Fruit fly (Drosophila melanogaster) whole organism, embryonic: ENCODE results near the gene CG14062.

Source experiments
- Bgb ChIP-seq: fragments of 200-800 bp; sonication (Bioruptor generic); IDR thresholded peaks from 2 replicates; pipeline ENCODE4 v1.3.6; 2022; ENCODE audit warnings: missing biosample characterization, missing genetic modification characterization; ENCODE audit not compliant: partially characterized antibody
- CG10147 ChIP-seq: fragments of 200-800 bp; sonication (Bioruptor generic); optimal IDR thresholded peaks from 2 replicates; lab custom pipeline; 2019; ENCODE audit warnings: missing biosample characterization, mild to moderate bottlenecking, missing genetic modification characterization, moderate library complexity
- CG10431 ChIP-seq: fragments of 200-800 bp; sonication (Bioruptor generic); optimal IDR thresholded peaks from 3 replicates; lab custom pipeline; 2018; ENCODE audit warnings: missing biosample characterization, mild to moderate bottlenecking, missing genetic modification characterization
- CG10959 ChIP-seq: fragments of 200-800 bp; sonication (Bioruptor generic); IDR thresholded peaks from 2 replicates; pipeline ENCODE4 v1.3.6; 2022; ENCODE audit warnings: missing biosample characterization, missing genetic modification characterization
- CG11247 ChIP-seq: fragments of 200-800 bp; sonication (Bioruptor generic); IDR thresholded peaks from 2 replicates; pipeline ENCODE4 v1.3.6; 2022; ENCODE audit warnings: missing biosample characterization, missing genetic modification characterization
- CG12769 ChIP-seq: fragments of 200-800 bp; sonication (Bioruptor generic); optimal IDR thresholded peaks from 2 replicates; lab custom pipeline; 2019; ENCODE audit warnings: missing biosample characterization, mild to moderate bottlenecking, missing genetic modification characterization, moderate library complexity
- CG15601 ChIP-seq: fragments of 200-800 bp; sonication (Bioruptor generic); optimal IDR thresholded peaks from 3 replicates; lab custom pipeline; 2019; ENCODE audit warnings: missing biosample characterization, mild to moderate bottlenecking, missing genetic modification characterization, moderate library complexity
- CG17612 ChIP-seq: fragments of 200-800 bp; sonication (Bioruptor generic); IDR thresholded peaks from 2 replicates; pipeline ENCODE4 v1.3.6; 2022; ENCODE audit warnings: missing biosample characterization, missing genetic modification characterization
- CG2712 ChIP-seq: fragments of 200-800 bp; optimal IDR thresholded peaks from 3 replicates; lab custom pipeline; 2019; ENCODE audit warnings: missing biosample characterization, mild to moderate bottlenecking, missing genetic modification characterization, moderate library complexity
- CG32772 ChIP-seq: fragments of 200-800 bp; sonication (Bioruptor generic); IDR thresholded peaks from 2 replicates; pipeline ENCODE4 v1.3.6; 2022; ENCODE audit warnings: missing biosample characterization, missing genetic modification characterization
- CG33213 ChIP-seq: fragments of 200-800 bp; sonication (Bioruptor generic); optimal IDR thresholded peaks from 3 replicates; lab custom pipeline; 2016; ENCODE audit warnings: missing biosample characterization, missing genetic modification characterization
- CG6689 ChIP-seq: fragments of 200-800 bp; sonication (Bioruptor generic); IDR thresholded peaks from 2 replicates; pipeline ENCODE4 v1.3.6; 2022; ENCODE audit warnings: missing biosample characterization, missing genetic modification characterization
- CG7745 ChIP-seq: fragments of 200-800 bp; sonication (Bioruptor generic); optimal IDR thresholded peaks from 2 replicates; lab custom pipeline; 2018; ENCODE audit warnings: missing biosample characterization, mild to moderate bottlenecking, missing genetic modification characterization, moderate library complexity
- CG7987 ChIP-seq: fragments of 200-800 bp; sonication (Bioruptor generic); optimal IDR thresholded peaks from 2 replicates; lab custom pipeline; 2018; ENCODE audit warnings: missing biosample characterization, mild to moderate bottlenecking, missing genetic modification characterization, moderate library complexity
- CG9437 ChIP-seq: fragments of 200-800 bp; sonication (Bioruptor generic); optimal IDR thresholded peaks from 2 replicates; lab custom pipeline; 2018; ENCODE audit warnings: missing biosample characterization, mild to moderate bottlenecking, missing genetic modification characterization
- D ChIP-seq, 2 experiments: fragments of 200-800 bp in 1 of 2; fragments of >200 bp in 1 of 2; sonication (Bioruptor generic) in 1 of 2; optimal IDR thresholded peaks; 2 replicates in 1 of 2; 3 replicates in 1 of 2; lab custom pipeline; 2017; ENCODE audit warnings: mild to moderate bottlenecking in 1 of 2, missing biosample characterization in 1 of 2, missing genetic modification characterization in 1 of 2, missing genetic modification reagents in 1 of 2
- Eip74EF ChIP-seq, 2 experiments: fragments of 200-800 bp in 1 of 2; fragments of >200 bp in 1 of 2; sonication (Bioruptor generic) in 1 of 2; optimal IDR thresholded peaks; 2 replicates each; lab custom pipeline; 2017 to 2019; ENCODE audit warnings: missing biosample characterization in 2 of 2, missing genetic modification characterization in 2 of 2, mild to moderate bottlenecking in 1 of 2, moderate library complexity in 1 of 2
- Fer2 ChIP-seq: fragments of 200-800 bp; sonication (Bioruptor generic); optimal IDR thresholded peaks from 2 replicates; lab custom pipeline; 2018; ENCODE audit warnings: missing biosample characterization, mild to moderate bottlenecking, missing genetic modification characterization, moderate library complexity
- Hr39 ChIP-seq: fragments of >200 bp; optimal IDR thresholded peaks from 2 replicates; lab custom pipeline; 2017
- Hr78 ChIP-seq, 2 experiments: fragments of 200-800 bp in 1 of 2; fragments of >200 bp in 1 of 2; sonication (Bioruptor generic) in 1 of 2; optimal IDR thresholded peaks; 2 replicates each; lab custom pipeline; 2017 to 2019; ENCODE audit warnings: missing biosample characterization in 2 of 2, missing genetic modification characterization in 2 of 2, mild to moderate bottlenecking in 1 of 2, moderate library complexity in 1 of 2
- MBD-R2 ChIP-seq: fragments of 200-800 bp; sonication (Bioruptor generic); IDR thresholded peaks from 2 replicates; pipeline ENCODE4 v1.3.6; 2022; ENCODE audit warnings: missing biosample characterization, missing genetic modification characterization
- Mrtf ChIP-seq: fragments of 200-800 bp; sonication (Bioruptor generic); IDR thresholded peaks from 3 replicates; pipeline ENCODE4 v1.3.6; 2022; ENCODE audit warnings: missing biosample characterization, missing genetic modification characterization
- Oli ChIP-seq: fragments of 200-800 bp; sonication (Bioruptor generic); optimal IDR thresholded peaks from 2 replicates; lab custom pipeline; 2018; ENCODE audit warnings: missing biosample characterization, mild to moderate bottlenecking, missing genetic modification characterization, moderate library complexity
- PHDP ChIP-seq: fragments of 200-800 bp; sonication (Bioruptor generic); optimal IDR thresholded peaks from 3 replicates; lab custom pipeline; 2018; ENCODE audit warnings: missing biosample characterization, mild to moderate bottlenecking, missing genetic modification characterization, moderate library complexity
- Ptx1 ChIP-seq: fragments of 200-800 bp; sonication (Bioruptor generic); IDR thresholded peaks from 2 replicates; pipeline ENCODE4 v1.3.6; 2022; ENCODE audit warnings: missing biosample characterization, missing genetic modification characterization
- ap ChIP-seq: fragments of 200-800 bp; sonication (Bioruptor generic); IDR thresholded peaks from 2 replicates; pipeline ENCODE4 v1.3.6; 2022; ENCODE audit warnings: missing biosample characterization, missing genetic modification characterization
- bcd ChIP-seq: fragments of 200-800 bp; sonication (Bioruptor generic); optimal IDR thresholded peaks from 2 replicates; lab custom pipeline; 2017; ENCODE audit warnings: missing biosample characterization, mild to moderate bottlenecking, missing genetic modification characterization
- croc ChIP-seq: fragments of 200-800 bp; sonication (Bioruptor generic); conservative IDR thresholded peaks from 3 replicates; pipeline ENCODE4 v1.3.6; 2022; ENCODE audit warnings: missing biosample characterization, missing genetic modification characterization
- crol ChIP-seq: fragments of 200-800 bp; sonication (Bioruptor generic); IDR thresholded peaks from 2 replicates; pipeline ENCODE4 v1.3.6; 2022; ENCODE audit warnings: missing biosample characterization, missing genetic modification characterization
- disco-r ChIP-seq: fragments of 200-800 bp; sonication (Bioruptor generic); optimal IDR thresholded peaks from 2 replicates; lab custom pipeline; 2016; ENCODE audit warnings: missing biosample characterization, missing genetic modification characterization
- en ChIP-seq: fragments of 200-800 bp; sonication (Bioruptor generic); optimal IDR thresholded peaks from 2 replicates; lab custom pipeline; 2016; ENCODE audit warnings: missing biosample characterization, missing genetic modification characterization
- ewg ChIP-seq: fragments of 200-800 bp; sonication (Bioruptor generic); optimal IDR thresholded peaks from 3 replicates; lab custom pipeline; 2017; ENCODE audit warnings: mild to moderate bottlenecking, missing biosample characterization, missing genetic modification reagents, missing genetic modification characterization
- exex ChIP-seq: fragments of 200-800 bp; sonication (Bioruptor generic); optimal IDR thresholded peaks from 4 replicates; lab custom pipeline; 2018; ENCODE audit warnings: missing biosample characterization, mild to moderate bottlenecking, missing genetic modification characterization, moderate library complexity
- fd64A ChIP-seq: fragments of 200-800 bp; sonication (Bioruptor generic); optimal IDR thresholded peaks from 3 replicates; lab custom pipeline; 2018; ENCODE audit warnings: missing biosample characterization, mild to moderate bottlenecking, missing genetic modification characterization
- fu2 ChIP-seq: fragments of 200-800 bp; sonication (Bioruptor generic); optimal IDR thresholded peaks from 2 replicates; lab custom pipeline; 2016; ENCODE audit warnings: missing biosample characterization, missing genetic modification characterization
- grau ChIP-seq: fragments of 200-800 bp; optimal IDR thresholded peaks from 3 replicates; lab custom pipeline; 2019; ENCODE audit warnings: missing biosample characterization, mild to moderate bottlenecking, missing genetic modification characterization, moderate library complexity
- hkb ChIP-seq, 2 experiments: fragments of 200-800 bp in 1 of 2; fragments of >200 bp in 1 of 2; sonication (Bioruptor generic) in 1 of 2; IDR thresholded peaks in 1 of 2; optimal IDR thresholded peaks in 1 of 2; 2 replicates each; pipeline versions ENCODE4 v1.3.6 to Lab custom; 2017 to 2022; ENCODE audit warnings: missing biosample characterization in 1 of 2, missing genetic modification characterization in 1 of 2
- jing ChIP-seq: fragments of 200-800 bp; sonication (Bioruptor generic); optimal IDR thresholded peaks from 2 replicates; lab custom pipeline; 2018; ENCODE audit warnings: missing biosample characterization, mild to moderate bottlenecking, missing genetic modification characterization
- jumu ChIP-seq: fragments of 200-800 bp; sonication (Bioruptor generic); optimal IDR thresholded peaks from 3 replicates; lab custom pipeline; 2016; ENCODE audit warnings: missing biosample characterization, missing genetic modification characterization
- lilli ChIP-seq: fragments of 200-800 bp; sonication (Bioruptor generic); optimal IDR thresholded peaks from 3 replicates; lab custom pipeline; 2016; ENCODE audit warnings: missing biosample characterization, missing genetic modification characterization
- nmo ChIP-seq: fragments of 200-800 bp; sonication (Bioruptor generic); optimal IDR thresholded peaks from 2 replicates; lab custom pipeline; 2018; ENCODE audit warnings: missing biosample characterization, mild to moderate bottlenecking, missing genetic modification characterization, moderate library complexity
- peb ChIP-seq: fragments of 200-800 bp; sonication (Bioruptor generic); IDR thresholded peaks from 2 replicates; pipeline ENCODE4 v1.3.6; 2022; ENCODE audit warnings: missing biosample characterization, missing genetic modification characterization
- psq ChIP-seq: fragments of 200-800 bp; sonication (Bioruptor generic); optimal IDR thresholded peaks from 2 replicates; lab custom pipeline; 2017; ENCODE audit warnings: missing biosample characterization, missing genetic modification characterization
- row ChIP-seq: fragments of 200-800 bp; sonication (Bioruptor generic); IDR thresholded peaks from 3 replicates; pipeline ENCODE4 v1.3.6; 2022; ENCODE audit warnings: missing biosample characterization, missing genetic modification characterization
- seq ChIP-seq: fragments of 200-800 bp; sonication (Bioruptor generic); IDR thresholded peaks from 2 replicates; pipeline ENCODE4 v1.3.6; 2022; ENCODE audit warnings: missing biosample characterization, missing genetic modification characterization
- so ChIP-seq: fragments of 200-800 bp; sonication (Bioruptor generic); IDR thresholded peaks from 3 replicates; pipeline ENCODE4 v1.3.6; 2022; ENCODE audit warnings: missing biosample characterization, missing genetic modification characterization
- stwl ChIP-seq: fragments of 200-800 bp; sonication (Bioruptor generic); optimal IDR thresholded peaks from 3 replicates; lab custom pipeline; 2018; ENCODE audit warnings: missing biosample characterization, mild to moderate bottlenecking, missing genetic modification characterization, moderate library complexity
- trem ChIP-seq: fragments of 200-800 bp; optimal IDR thresholded peaks from 3 replicates; lab custom pipeline; 2019; ENCODE audit warnings: missing biosample characterization, mild to moderate bottlenecking, missing genetic modification characterization, moderate library complexity
- zf30C ChIP-seq: fragments of 200-800 bp; sonication (Bioruptor generic); optimal IDR thresholded peaks from 3 replicates; lab custom pipeline; 2018; ENCODE audit warnings: missing biosample characterization, mild to moderate bottlenecking, missing genetic modification characterization

Gene CG14062

DNA sequence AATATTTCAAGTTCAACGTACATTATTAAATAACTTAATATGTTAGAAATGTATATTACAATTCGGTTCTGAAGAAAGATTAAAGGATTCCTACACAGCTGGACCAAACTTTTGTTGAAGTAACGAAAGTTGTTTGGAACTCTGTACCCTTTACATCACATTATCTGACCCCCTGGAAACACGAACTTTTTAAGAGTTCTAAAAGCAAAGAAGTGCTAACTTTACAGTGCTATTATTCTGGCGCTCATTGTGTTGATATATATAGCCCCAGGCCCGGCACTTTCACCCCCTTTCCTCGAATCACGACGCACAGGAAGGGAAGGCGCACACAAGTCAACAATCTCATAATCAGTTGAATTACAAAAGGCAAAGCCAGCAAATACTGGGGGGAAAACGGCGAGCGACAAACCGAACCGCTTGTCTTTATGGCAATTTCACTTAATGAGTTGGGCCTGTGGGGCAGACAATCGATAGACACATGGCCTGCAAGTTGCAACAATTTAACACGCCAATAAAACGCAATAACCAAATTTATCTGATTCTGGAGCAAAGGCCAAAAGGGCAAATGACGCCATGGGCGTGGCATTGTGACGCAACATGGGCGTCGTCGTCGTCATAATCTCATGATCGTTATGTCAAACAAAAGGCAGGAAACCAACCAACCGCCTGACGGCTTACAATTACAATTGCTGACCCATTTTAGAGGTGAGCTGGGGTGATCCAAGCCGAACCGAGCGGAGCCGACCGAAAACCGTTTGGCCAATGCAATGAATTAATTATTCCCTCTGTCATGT, 13.3 kb downstream of the CG14062 start (continued):
- TF ChIP-seq PHDP (tag; lab: Kevin White, UChicago) (no peak), bcd (GFP tag; lab: Kevin White, UChicago) (no peak), CG32772 (GFP tag; lab: Robert Waterston, UW) (no peak), fu2 (GFP tag; lab: Kevin White, UChicago) (no peak), peb (no peak), CG7745 (tag; lab: Kevin White, UChicago) (no peak), zf30C (GFP tag; lab: Kevin White, UChicago) (no peak), crol (GFP tag; lab: Robert Waterston, UW) (peak; percentile 62), CG10959 (GFP tag; lab: Robert Waterston, UW) (no peak), D (optimal IDR thresholded peaks at IDR 0.05; lab: Kevin White, UChicago) (no peak), D (GFP tag; optimal IDR thresholded peaks at IDR 0.05; lab: Kevin White, UChicago) (peak; percentile 45), CG7987 (no peak), row (peak; percentile 29; the same call in 1 of the 3 replicates), exex (tag; lab: Kevin White, UChicago) (no peak), so (no peak), CG6689 (0 out of 2 replicates have a peak, but pooled peaks have one; percentile 22), en (GFP tag; lab: Kevin White, UChicago) (no peak), Mrtf (GFP tag; lab: Robert Waterston, UW) (no peak), psq (no peak), jumu (GFP tag; lab: Kevin White, UChicago) (no peak), CG10431 (GFP tag; lab: Kevin White, UChicago) (no peak), hkb (optimal IDR thresholded peaks at IDR 0.05; lab: Kevin White, UChicago) (no peak), hkb (GFP tag; IDR thresholded peaks at IDR 0.05; lab: Robert Waterston, UW) (no peak), CG15601 (tag; lab: Kevin White, UChicago) (peak; percentile 1), Bgb (GFP tag; lab: Robert Waterston, UW) (no peak), stwl (tag; lab: Kevin White, UChicago) (no peak), fd64A (GFP tag; lab: Kevin White, UChicago) (no peak), nmo (GFP tag; lab: Kevin White, UChicago) (peak; percentile 39), Hr78 (GFP tag; optimal IDR thresholded peaks at IDR 0.05; lab: Kevin White, UChicago) (peak in 1 of 2 experiments; percentile 94), MBD-R2 (GFP tag; lab: Robert Waterston, UW) (no peak), CG11247 (GFP tag; lab: Robert Waterston, UW) (no peak), Eip74EF (GFP tag; optimal IDR thresholded peaks at IDR 0.05; lab: Kevin White, UChicago) (no peak), disco-r (GFP tag; lab: Kevin White, UChicago) (no peak), Ptx1 (GFP tag; lab: Robert Waterston, UW) (no peak), seq (no peak), Fer2 (tag; lab: Kevin White, UChicago) (no peak), CG17612 (GFP tag; lab: Robert Waterston, UW) (no peak), CG12769 (tag; lab: Kevin White, UChicago) (peak; percentile 11), CG9437 (GFP tag; lab: Kevin White, UChicago) (peak; percentile 15), Hr39 (lab: Kevin White, UChicago) (no peak), Oli (tag; lab: Kevin White, UChicago) (peak; percentile 18), jing (no peak), ewg (GFP tag; lab: Kevin White, UChicago) (no peak), grau (tag; lab: Kevin White, UChicago) (peak; percentile 23), lilli (no peak), croc (no peak), CG10147 (no peak), ap (GFP tag; lab: Robert Waterston, UW) (no peak), CG2712 (peak; percentile 35), trem (tag; lab: Kevin White, UChicago) (no peak), CG33213 (GFP tag; lab: Kevin White, UChicago) (no peak)
